Fruit fly (Drosophila melanogaster) whole organism, pupa: ENCODE data around the gene CG32248.

Source experiments
- CG10348 ChIP-seq: fragments of 200-800 bp; sonication (Bioruptor generic); IDR thresholded peaks from 2 replicates; pipeline ENCODE4 v1.3.6; 2022; ENCODE audit warnings: missing biosample characterization, missing genetic modification characterization
- CG12605 ChIP-seq: fragments of 200-800 bp; sonication (Bioruptor generic); IDR thresholded peaks from 2 replicates; pipeline ENCODE4 v1.3.6; 2022; ENCODE audit warnings: missing biosample characterization, missing genetic modification characterization
- CG13204 ChIP-seq: fragments of 200-800 bp; sonication (Bioruptor generic); optimal IDR thresholded peaks from 2 replicates; lab custom pipeline; 2018; ENCODE audit warnings: missing biosample characterization, mild to moderate bottlenecking, missing genetic modification characterization, moderate library complexity
- CG14655 ChIP-seq: fragments of 200-800 bp; sonication (Bioruptor generic); optimal IDR thresholded peaks from 3 replicates; lab custom pipeline; 2017; ENCODE audit warnings: mild to moderate bottlenecking, missing biosample characterization, missing genetic modification reagents, missing genetic modification characterization
- CG15710 ChIP-seq: fragments of 200-800 bp; sonication (Bioruptor generic); optimal IDR thresholded peaks from 2 replicates; lab custom pipeline; 2018; ENCODE audit warnings: missing biosample characterization, mild to moderate bottlenecking, missing genetic modification characterization, moderate library complexity
- CG17806 ChIP-seq: fragments of 200-800 bp; sonication (Bioruptor generic); optimal IDR thresholded peaks from 2 replicates; lab custom pipeline; 2018; ENCODE audit warnings: missing biosample characterization, mild to moderate bottlenecking, missing genetic modification characterization, moderate library complexity
- CG32121 ChIP-seq: fragments of 200-800 bp; sonication (Bioruptor generic); IDR thresholded peaks from 2 replicates; pipeline ENCODE4 v1.3.6; 2022; ENCODE audit warnings: missing biosample characterization, missing genetic modification characterization
- CG34367 ChIP-seq: fragments of 200-800 bp; sonication (Bioruptor generic); optimal IDR thresholded peaks from 2 replicates; lab custom pipeline; 2018; ENCODE audit warnings: missing biosample characterization, mild to moderate bottlenecking, missing genetic modification characterization
- CG4496 ChIP-seq: fragments of 200-800 bp; sonication (Bioruptor generic); IDR thresholded peaks from 3 replicates; pipeline ENCODE4 v1.3.6; 2022; ENCODE audit warnings: missing biosample characterization, missing genetic modification characterization
- CG8159 ChIP-seq: fragments of 200-800 bp; sonication (Bioruptor generic); optimal IDR thresholded peaks from 3 replicates; lab custom pipeline; 2018; ENCODE audit warnings: missing biosample characterization, mild to moderate bottlenecking, missing genetic modification characterization, moderate library complexity
- CG8301 ChIP-seq: fragments of 200-800 bp; sonication (Bioruptor generic); optimal IDR thresholded peaks from 2 replicates; lab custom pipeline; 2018; ENCODE audit warnings: missing biosample characterization, mild to moderate bottlenecking, missing genetic modification characterization
- CG9948 ChIP-seq: fragments of 200-800 bp; sonication (Bioruptor generic); optimal IDR thresholded peaks from 2 replicates; lab custom pipeline; 2018; ENCODE audit warnings: missing biosample characterization, mild to moderate bottlenecking, missing genetic modification characterization, moderate library complexity
- D1 ChIP-seq: fragments of 200-800 bp; sonication (Bioruptor generic); optimal IDR thresholded peaks from 2 replicates; lab custom pipeline; 2018; ENCODE audit warnings: missing biosample characterization, mild to moderate bottlenecking, missing genetic modification characterization, moderate library complexity
- EcR ChIP-seq: fragments of 200-800 bp; sonication (Bioruptor generic); optimal IDR thresholded peaks from 3 replicates; lab custom pipeline; 2019; ENCODE audit warnings: missing biosample characterization, missing genetic modification characterization, mild to moderate bottlenecking, moderate library complexity, missing genetic modification reagents
- Ets98B ChIP-seq: fragments of 200-800 bp; sonication (Bioruptor generic); IDR thresholded peaks from 2 replicates; pipeline ENCODE4 v1.3.6; 2022; ENCODE audit warnings: missing biosample characterization, missing genetic modification characterization
- Pif1A ChIP-seq: fragments of 200-800 bp; sonication (Bioruptor generic); optimal IDR thresholded peaks from 3 replicates; lab custom pipeline; 2016; ENCODE audit warnings: missing biosample characterization, missing genetic modification characterization
- Pif1B ChIP-seq: fragments of 200-800 bp; sonication (Bioruptor generic); optimal IDR thresholded peaks from 3 replicates; lab custom pipeline; 2016; ENCODE audit warnings: missing biosample characterization, missing genetic modification characterization
- Snoo ChIP-seq: fragments of 200-800 bp; sonication (Bioruptor generic); optimal IDR thresholded peaks from 3 replicates; lab custom pipeline; 2017; ENCODE audit warnings: missing biosample characterization, mild to moderate bottlenecking, missing genetic modification characterization, inconsistent platforms
- fd96Ca ChIP-seq: fragments of 200-800 bp; sonication (Bioruptor generic); IDR thresholded peaks from 3 replicates; pipeline ENCODE4 v1.3.6; 2022; ENCODE audit warnings: missing biosample characterization, missing genetic modification characterization
- gl ChIP-seq: fragments of 200-800 bp; sonication (Bioruptor generic); optimal IDR thresholded peaks from 2 replicates; lab custom pipeline; 2018; ENCODE audit warnings: missing biosample characterization, mild to moderate bottlenecking, missing genetic modification characterization
- rn ChIP-seq: fragments of 200-800 bp; sonication (Bioruptor generic); IDR thresholded peaks from 2 replicates; pipeline ENCODE4 v1.3.6; 2022; ENCODE audit warnings: missing biosample characterization, missing genetic modification characterization

Gene CG32248

dm6 chr3L:4471449-4471848 lies at the start of gene CG32248:
Gene CG32248, plus strand, starts transcription at chr3L:4471749.
- no peak for TF ChIP-seq CG15710 (tag; lab: Kevin White, UChicago)
- TF ChIP-seq CG4496 (GFP tag; lab: Robert Waterston, UW): no peak
- no peak for TF ChIP-seq CG14655 (GFP tag; lab: Kevin White, UChicago)
- TF ChIP-seq CG12605 (GFP tag; lab: Robert Waterston, UW): no peak
- TF ChIP-seq Pif1A (GFP tag; lab: Kevin White, UChicago): no peak
- TF ChIP-seq EcR (GFP tag; lab: Kevin White, UChicago): no peak
- TF ChIP-seq CG8159 (tag; lab: Kevin White, UChicago): no peak
- no peak for TF ChIP-seq Snoo
- TF ChIP-seq Pif1B (GFP tag; lab: Kevin White, UChicago): no peak
- no peak for TF ChIP-seq CG13204 (GFP tag; lab: Kevin White, UChicago)

dm6 chr3L:4426581-4426980 lies 45.0 kb upstream of the CG32248 start:
- TF ChIP-seq CG15710 (tag; lab: Kevin White, UChicago) (no peak), CG34367 (tag; lab: Kevin White, UChicago) (no peak), CG17806 (no peak), EcR (GFP tag; lab: Kevin White, UChicago) (no peak), Pif1A (GFP tag; lab: Kevin White, UChicago) (no peak), gl (tag; lab: Kevin White, UChicago) (no peak), rn (GFP tag; lab: Robert Waterston, UW) (no peak), CG13204 (GFP tag; lab: Kevin White, UChicago) (no peak), CG4496 (GFP tag; lab: Robert Waterston, UW) (no peak)

DNA sequence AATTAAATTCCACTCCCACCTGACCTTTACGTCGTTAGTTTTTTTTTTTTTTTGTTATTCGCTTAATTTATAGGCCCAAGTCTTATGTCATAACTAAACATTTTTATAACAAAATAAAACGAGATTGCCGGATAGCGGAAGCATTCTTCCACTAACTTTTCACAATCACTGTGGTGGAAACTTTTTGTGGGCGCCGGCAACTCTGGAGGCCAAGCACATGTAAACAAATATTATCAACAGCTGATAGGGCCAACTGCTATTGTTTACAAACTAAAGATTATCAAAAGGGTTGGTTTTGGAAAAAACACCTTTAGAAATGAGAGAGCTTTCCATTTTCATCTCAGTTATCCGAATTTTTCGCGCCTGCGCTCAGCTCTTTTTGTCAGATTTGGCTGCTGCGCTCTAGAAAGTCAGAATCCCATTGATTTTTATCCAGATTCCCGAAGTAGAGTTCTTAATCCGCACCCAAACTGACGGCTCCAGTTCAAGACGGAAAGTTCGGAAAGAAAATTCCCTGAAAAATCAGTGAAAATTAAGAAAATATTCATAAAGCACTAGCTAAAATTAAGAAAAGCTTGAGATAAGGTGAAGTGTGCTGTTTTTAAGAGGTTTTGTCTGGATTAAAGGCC lies 42.5 kb upstream of the CG32248 start, which contains the start of gene nAChRbeta1:
TSS of gene nAChRbeta1 (plus strand) at position 432 of the 629 bp plus-strand sequence.
- no peak for TF ChIP-seq gl (tag; lab: Kevin White, UChicago)
- TF ChIP-seq D1 (tag; lab: Kevin White, UChicago): no peak
- no peak for TF ChIP-seq Pif1B (GFP tag; lab: Kevin White, UChicago)
- no peak for TF ChIP-seq CG14655 (GFP tag; lab: Kevin White, UChicago)
- no peak for TF ChIP-seq Snoo
- no peak for TF ChIP-seq CG15710 (tag; lab: Kevin White, UChicago)
- no peak for TF ChIP-seq CG12605 (GFP tag; lab: Robert Waterston, UW)
- TF ChIP-seq fd96Ca (GFP tag; lab: Robert Waterston, UW): no peak
- no peak for TF ChIP-seq Pif1A (GFP tag; lab: Kevin White, UChicago)
- TF ChIP-seq CG4496 (GFP tag; lab: Robert Waterston, UW): no peak
- TF ChIP-seq, all 21 proteins: peak for 0

DNA sequence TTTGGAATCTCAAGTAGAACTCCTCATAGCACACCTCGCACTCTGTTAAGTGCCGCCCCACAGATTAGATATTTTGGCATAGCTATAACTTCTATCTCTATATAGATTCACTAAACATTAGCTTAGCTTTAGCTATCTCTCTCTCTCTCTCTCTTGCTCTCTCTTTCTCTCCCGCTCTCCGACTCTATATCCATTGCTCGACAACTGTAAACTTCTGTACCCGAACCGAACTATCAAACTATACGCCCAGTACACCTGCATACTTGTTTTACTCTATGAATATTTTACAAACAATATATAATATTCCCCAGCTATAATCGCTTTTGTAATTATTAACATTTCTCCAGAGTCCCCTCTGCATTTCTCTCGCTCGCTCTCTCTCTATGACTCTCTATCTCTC lies 41.2 kb upstream of the CG32248 start:
- TF ChIP-seq CG32121 (no peak), Ets98B (no peak), CG8159 (tag; lab: Kevin White, UChicago) (no peak), fd96Ca (GFP tag; lab: Robert Waterston, UW) (no peak), gl (tag; lab: Kevin White, UChicago) (no peak), Pif1B (GFP tag; lab: Kevin White, UChicago) (no peak), EcR (GFP tag; lab: Kevin White, UChicago) (no peak), CG4496 (GFP tag; lab: Robert Waterston, UW) (no peak), CG14655 (GFP tag; lab: Kevin White, UChicago) (no peak), rn (GFP tag; lab: Robert Waterston, UW) (no peak), Snoo (no peak), CG13204 (GFP tag; lab: Kevin White, UChicago) (no peak), D1 (tag; lab: Kevin White, UChicago) (no peak), CG9948 (tag; lab: Kevin White, UChicago) (no peak), Pif1A (GFP tag; lab: Kevin White, UChicago) (no peak), CG12605 (GFP tag; lab: Robert Waterston, UW) (no peak), CG10348 (no peak), CG17806 (no peak)

DNA sequence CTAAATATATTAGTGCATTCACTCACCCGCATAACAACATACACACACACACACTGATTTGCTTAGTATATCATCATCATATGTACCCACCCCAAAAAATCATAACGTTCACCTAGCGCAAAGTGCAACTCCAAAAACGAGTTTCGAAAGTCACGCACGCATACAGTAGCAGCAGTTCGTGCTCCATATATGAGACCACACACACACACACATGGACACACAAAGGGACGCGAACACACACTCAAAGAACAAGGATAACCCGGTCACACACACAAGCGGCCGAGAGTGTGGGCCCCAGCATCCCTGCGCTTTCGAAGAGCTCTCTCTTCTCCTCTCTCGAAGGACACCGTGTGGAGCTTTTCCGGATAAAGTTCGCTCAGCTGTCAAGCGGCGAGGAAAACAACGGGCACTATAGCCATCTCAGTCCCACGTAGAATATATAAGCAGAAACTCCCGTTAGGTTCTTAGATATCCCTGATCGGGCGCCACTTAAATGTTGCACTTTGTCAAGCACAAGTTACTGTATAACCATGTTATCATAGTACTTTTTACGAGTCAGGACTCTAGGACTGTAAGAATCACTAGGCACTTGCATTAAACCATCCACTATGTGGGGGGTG lies 40.3 kb upstream of the CG32248 start:
- no peak for TF ChIP-seq Ets98B
- no peak for TF ChIP-seq CG13204 (GFP tag; lab: Kevin White, UChicago)
- no peak for TF ChIP-seq CG12605 (GFP tag; lab: Robert Waterston, UW)
- no peak for TF ChIP-seq gl (tag; lab: Kevin White, UChicago)
- no peak for TF ChIP-seq EcR (GFP tag; lab: Kevin White, UChicago)
- no peak for TF ChIP-seq CG32121
- TF ChIP-seq rn (GFP tag; lab: Robert Waterston, UW): no peak
- no peak for TF ChIP-seq D1 (tag; lab: Kevin White, UChicago)
- no peak for TF ChIP-seq Snoo
- no peak for TF ChIP-seq CG4496 (GFP tag; lab: Robert Waterston, UW)
- TF ChIP-seq CG10348: no peak
- TF ChIP-seq CG9948 (tag; lab: Kevin White, UChicago): no peak
- TF ChIP-seq CG8301 (tag; lab: Kevin White, UChicago): no peak
- TF ChIP-seq CG34367 (tag; lab: Kevin White, UChicago): no peak
- no peak for TF ChIP-seq CG17806
- TF ChIP-seq CG14655 (GFP tag; lab: Kevin White, UChicago): no peak
- TF ChIP-seq CG8159 (tag; lab: Kevin White, UChicago): no peak
- no peak for TF ChIP-seq Pif1A (GFP tag; lab: Kevin White, UChicago)
- TF ChIP-seq CG15710 (tag; lab: Kevin White, UChicago): no peak
